Worm (Caenorhabditis elegans) whole organism, young adult: ENCODE data around the gene epac-1.

Experiments used
- B0035.1 ChIP-seq: sonication (generic microtip); optimal IDR thresholded peaks from 2 replicates; lab custom pipeline; 2016; ENCODE audit warnings: missing genetic modification characterization, mild to moderate bottlenecking, missing compliant biosample characterization, missing genotype, missing genetic modification reagents
- C17E4.6 ChIP-seq: fragments of 200-800 bp; sonication (Bioruptor generic); IDR thresholded peaks from 2 replicates; pipeline ENCODE4 v1.3.6; 2022; ENCODE audit warnings: missing genetic modification reagents, missing genetic modification characterization, missing compliant biosample characterization
- F37B4.10 ChIP-seq: fragments of 200-800 bp; sonication (Bioruptor generic); IDR thresholded peaks from 2 replicates; pipeline ENCODE4 v1.3.6; 2022; ENCODE audit warnings: missing genetic modification characterization, missing compliant biosample characterization
- K11D2.4 ChIP-seq: fragments of 200-800 bp; sonication (Bioruptor generic); IDR thresholded peaks from 2 replicates; pipeline ENCODE4 v1.3.6; 2022; ENCODE audit warnings: missing genetic modification reagents, missing genetic modification characterization, missing compliant biosample characterization
- T07F8.4 ChIP-seq: sonication (generic microtip); optimal IDR thresholded peaks from 2 replicates; lab custom pipeline; 2016; ENCODE audit warnings: mild to moderate bottlenecking, missing genetic modification characterization, moderate library complexity, missing compliant biosample characterization
- Y53G8AR.9 ChIP-seq: fragments of 200-800 bp; sonication (Bioruptor generic); conservative IDR thresholded peaks from 2 replicates; pipeline ENCODE4 v1.3.6; 2022; ENCODE audit warnings: missing genetic modification reagents, missing genetic modification characterization, missing compliant biosample characterization
- attf-5 ChIP-seq: fragments of 200-800 bp; sonication (Bioruptor generic); optimal IDR thresholded peaks from 2 replicates; lab custom pipeline; 2018; ENCODE audit warnings: mild to moderate bottlenecking, missing genetic modification characterization, missing compliant biosample characterization
- ccch-3 ChIP-seq: fragments of 200-800 bp; sonication (Bioruptor generic); optimal IDR thresholded peaks from 2 replicates; lab custom pipeline; 2018; ENCODE audit warnings: mild to moderate bottlenecking, missing genetic modification characterization, missing compliant biosample characterization
- cebp-1 ChIP-seq, 2 experiments: fragments of 200-800 bp in 1 of 2; sonication (Bioruptor generic) in 1 of 2; sonication (generic microtip) in 1 of 2; IDR thresholded peaks in 1 of 2; optimal IDR thresholded peaks in 1 of 2; 2 replicates each; pipeline versions ENCODE4 v1.3.6 to Lab custom; 2017 to 2022; ENCODE audit warnings: missing compliant biosample characterization in 2 of 2, missing genetic modification characterization in 2 of 2, mild to moderate bottlenecking in 1 of 2, missing genetic modification reagents in 1 of 2, moderate library complexity in 1 of 2
- ceh-79 ChIP-seq: sonication (generic microtip); optimal IDR thresholded peaks from 2 replicates; lab custom pipeline; 2017; ENCODE audit warnings: mild to moderate bottlenecking, missing genetic modification characterization, missing compliant biosample characterization
- ets-4 ChIP-seq: fragments of 200-800 bp; sonication (Bioruptor generic); optimal IDR thresholded peaks from 2 replicates; lab custom pipeline; 2018; ENCODE audit warnings: mild to moderate bottlenecking, missing genetic modification characterization, missing compliant biosample characterization
- fkh-3 ChIP-seq: sonication (generic microtip); optimal IDR thresholded peaks from 2 replicates; lab custom pipeline; 2016; ENCODE audit warnings: mild to moderate bottlenecking, missing genetic modification characterization, missing compliant biosample characterization
- hlh-26 ChIP-seq: fragments of 200-800 bp; sonication (Bioruptor generic); conservative IDR thresholded peaks from 2 replicates; pipeline ENCODE4 v1.3.6; 2022; ENCODE audit warnings: missing genetic modification reagents, missing genetic modification characterization, missing compliant biosample characterization
- hmg-1.2 ChIP-seq: fragments of 200-800 bp; sonication (Bioruptor generic); IDR thresholded peaks from 2 replicates; pipeline ENCODE4 v1.3.6; 2022; ENCODE audit warnings: missing genetic modification reagents, missing genetic modification characterization, missing compliant biosample characterization
- hrde-1 ChIP-seq: sonication (generic microtip); optimal IDR thresholded peaks from 2 replicates; lab custom pipeline; 2016; ENCODE audit warnings: missing genetic modification characterization, mild to moderate bottlenecking, missing compliant biosample characterization, moderate library complexity, missing genotype, missing genetic modification reagents, borderline replicate concordance
- lin-26 ChIP-seq: fragments of 200-800 bp; sonication (Bioruptor generic); IDR thresholded peaks from 2 replicates; pipeline ENCODE4 v1.3.6; 2022; ENCODE audit warnings: missing genetic modification reagents, missing genetic modification characterization, missing compliant biosample characterization
- mcd-1 ChIP-seq: fragments of 200-800 bp; sonication (Bioruptor generic); IDR thresholded peaks from 2 replicates; pipeline ENCODE4 v1.3.6; 2022; ENCODE audit warnings: missing genetic modification reagents, missing genetic modification characterization, missing compliant biosample characterization
- mel-28 ChIP-seq: sonication (generic microtip); optimal IDR thresholded peaks from 2 replicates; lab custom pipeline; 2016; ENCODE audit warnings: borderline replicate concordance, mild to moderate bottlenecking, missing genetic modification characterization, missing compliant biosample characterization
- nfya-1 ChIP-seq: sonication (generic microtip); optimal IDR thresholded peaks from 2 replicates; lab custom pipeline; 2017; ENCODE audit warnings: antibody characterized with exemption, missing compliant biosample characterization, missing genetic modification characterization, borderline replicate concordance; ENCODE audit not compliant: insufficient read depth
- sdz-38 ChIP-seq: sonication (generic microtip); optimal IDR thresholded peaks from 2 replicates; lab custom pipeline; 2016; ENCODE audit warnings: missing genotype, missing genetic modification characterization, missing compliant biosample characterization
- sea-2 ChIP-seq: fragments of 200-800 bp; sonication (Bioruptor generic); IDR thresholded peaks from 2 replicates; pipeline ENCODE4 v1.3.6; 2022; ENCODE audit warnings: missing genetic modification characterization, missing compliant biosample characterization
- snpc-1.1 ChIP-seq: sonication (generic microtip); optimal IDR thresholded peaks from 2 replicates; lab custom pipeline; 2017; ENCODE audit warnings: missing genetic modification characterization, mild to moderate bottlenecking, missing compliant biosample characterization, antibody characterized with exemption, moderate library complexity, missing genotype, missing genetic modification reagents; ENCODE audit not compliant: insufficient read depth
- snpc-3.4 ChIP-seq: sonication (generic microtip); optimal IDR thresholded peaks from 2 replicates; lab custom pipeline; 2017; ENCODE audit warnings: missing genetic modification characterization, mild to moderate bottlenecking, missing compliant biosample characterization, antibody characterized with exemption, moderate library complexity, missing genotype, missing genetic modification reagents
- snpc-4 ChIP-seq, 5 experiments: fragments of 150-350 bp in 1 of 5; sonication (generic microtip) in 4 of 5; optimal IDR thresholded peaks; 2 replicates each; lab custom pipeline; 2014 to 2018; ENCODE audit warnings: missing genetic modification characterization in 5 of 5, missing biosample characterization in 3 of 5, antibody characterized with exemption in 2 of 5, mild to moderate bottlenecking in 2 of 5, missing compliant biosample characterization in 2 of 5, missing genotype in 2 of 5, moderate library complexity in 2 of 5, missing genetic modification reagents in 1 of 5
- somi-1 ChIP-seq: fragments of 200-800 bp; sonication (Bioruptor generic); optimal IDR thresholded peaks from 2 replicates; lab custom pipeline; 2018; ENCODE audit warnings: mild to moderate bottlenecking, missing genetic modification characterization, missing compliant biosample characterization
- sptf-2 ChIP-seq: fragments of 200-800 bp; sonication (Bioruptor generic); optimal IDR thresholded peaks from 2 replicates; lab custom pipeline; 2018; ENCODE audit warnings: mild to moderate bottlenecking, missing genetic modification characterization, missing compliant biosample characterization
- tbx-9 ChIP-seq: sonication (generic microtip); optimal IDR thresholded peaks from 2 replicates; lab custom pipeline; 2016; ENCODE audit warnings: borderline replicate concordance, missing genetic modification characterization, inconsistent platforms, missing compliant biosample characterization
- ztf-25 ChIP-seq: fragments of 200-800 bp; sonication (Bioruptor generic); IDR thresholded peaks from 2 replicates; pipeline ENCODE4 v1.3.6; 2022; ENCODE audit warnings: missing genetic modification reagents, missing genetic modification characterization, missing compliant biosample characterization
- ztf-26 ChIP-seq: sonication (generic microtip); optimal IDR thresholded peaks from 2 replicates; lab custom pipeline; 2017; ENCODE audit warnings: missing genetic modification characterization, missing compliant biosample characterization

The epac-1 gene

ce11 chrIII:10236291-10236871 is 47.4 kb downstream of the epac-1 start:
- TF ChIP-seq K11D2.4 (GFP tag; lab: Robert Waterston, UW) (no peak), somi-1 (GFP tag; lab: Kevin White, UChicago) (no peak), sptf-2 (GFP tag; lab: Kevin White, UChicago) (no peak)
- TF ChIP-seq, all 124 proteins: peak for 0

- TF ChIP-seq snpc-3.4 (tag; lab: Kevin White, UChicago) (no peak), lin-26 (peak; percentile 42; the same call in 1 of the 2 replicates)
These were observed 49.6 kb downstream of the epac-1 start, which contains the start of gene Y70G10A.3 for ce11 chrIII:10238448-10239154. Gene Y70G10A.3, plus strand, starts transcription at chrIII:10239104.

ce11 chrIII:10240073-10240472 is 51.1 kb downstream of the epac-1 start:
- no peak for TF ChIP-seq fkh-3 (tag; lab: Kevin White, UChicago)

ce11 chrIII:10241332-10241829 is 52.4 kb downstream of the epac-1 start:
- no peak for TF ChIP-seq F37B4.10 (GFP tag; lab: Robert Waterston, UW)
- TF ChIP-seq tbx-9: no peak
- TF ChIP-seq ztf-25 (GFP tag; lab: Robert Waterston, UW): no peak
- TF ChIP-seq Y53G8AR.9 (GFP tag; lab: Robert Waterston, UW): no peak
- peak; percentile 35 for TF ChIP-seq ztf-26 (tag; lab: Kevin White, UChicago)
- TF ChIP-seq mcd-1 (GFP tag; lab: Robert Waterston, UW): no peak
- no peak for TF ChIP-seq nfya-1 (tag; lab: Kevin White, UChicago)
- TF ChIP-seq attf-5 (GFP tag; lab: Kevin White, UChicago): no peak
- no peak for TF ChIP-seq ccch-3 (GFP tag; lab: Kevin White, UChicago)
- no peak for TF ChIP-seq mel-28
- TF ChIP-seq ets-4 (GFP tag; lab: Kevin White, UChicago): no peak
- no peak for TF ChIP-seq hrde-1
- TF ChIP-seq hlh-26 (GFP tag; lab: Robert Waterston, UW): no peak
- no peak for TF ChIP-seq T07F8.4
- TF ChIP-seq sdz-38: no peak
- TF ChIP-seq B0035.1 (tag; lab: Kevin White, UChicago): no peak
- no peak for TF ChIP-seq cebp-1 (GFP tag; IDR thresholded peaks at IDR 0.05; lab: Robert Waterston, UW)
- TF ChIP-seq cebp-1 (tag; optimal IDR thresholded peaks at IDR 0.05; lab: Kevin White, UChicago): peak; percentile 10
- no peak for TF ChIP-seq C17E4.6 (GFP tag; lab: Robert Waterston, UW)
- TF ChIP-seq sea-2 (GFP tag; lab: Robert Waterston, UW): no peak
- peak; percentile 51 for TF ChIP-seq somi-1 (GFP tag; lab: Kevin White, UChicago)
- no peak for TF ChIP-seq ceh-79 (tag; lab: Kevin White, UChicago)

ce11 chrIII:10242597-10242996 is 53.6 kb downstream of the epac-1 start:
- TF ChIP-seq hmg-1.2 (GFP tag; lab: Robert Waterston, UW): 0 out of 2 replicates have a peak, but pooled peaks have one; percentile 12
- peak; percentile 54 for TF ChIP-seq snpc-1.1
- peak; percentile 63 for TF ChIP-seq snpc-4 (GFP tag; optimal IDR thresholded peaks at IDR 0.05; lab: Kevin White, UChicago)
- TF ChIP-seq snpc-4 (tag; optimal IDR thresholded peaks at IDR 0.05; lab: Kevin White, UChicago): peak in 3 of 4 experiments; percentile 50 to 91 (median 86)
